Fruit fly (Drosophila melanogaster): Measurements from ENCODE around the gene CG43373.
A peak's percentile ranks its signal among the peaks of the same experiment; 100 is the strongest.

The CG43373 gene

DNA sequence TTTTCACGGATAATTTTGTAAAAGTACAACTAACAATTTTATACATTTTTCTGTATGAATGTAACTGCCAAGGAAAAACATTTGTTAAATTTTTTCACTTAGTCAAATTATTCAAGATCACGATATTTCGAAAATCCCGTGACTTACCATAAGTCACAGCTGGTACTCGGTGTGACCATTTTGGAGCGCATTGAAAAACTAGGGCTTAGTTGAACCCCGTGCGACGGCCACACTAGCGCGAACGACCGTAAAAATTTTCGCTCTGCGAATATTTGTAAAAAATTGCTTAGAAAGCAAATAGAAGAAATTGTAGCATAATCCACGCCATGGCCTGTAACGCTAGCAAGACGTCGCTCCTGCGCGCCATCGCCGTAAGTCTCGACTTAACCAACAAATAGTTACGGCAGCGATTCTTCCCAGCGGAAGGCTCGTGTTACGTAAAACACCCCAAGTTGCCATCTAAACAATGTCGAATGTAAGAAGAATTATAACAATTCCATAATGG is 41.0 kb upstream of the CG43373 start, which contains the start of gene UQCR-C2 (continued):
- TF ChIP-seq NK7.1 (GFP tag; optimal IDR thresholded peaks at IDR 0.05) (no peak), CG31365 (tag; optimal IDR thresholded peaks at IDR 0.05) (no peak), CG2875 (GFP tag; optimal IDR thresholded peaks at IDR 0.05) (no peak), Sox100B (GFP tag; optimal IDR thresholded peaks at IDR 0.05) (no peak), NfI (GFP tag; optimal IDR thresholded peaks at IDR 0.05) (peak; percentile 8), CG9932 (GFP tag; IDR thresholded peaks at IDR 0.05) (peak; percentile 27; the same call in 1 of the 2 replicates), CG1647 (GFP tag; optimal IDR thresholded peaks at IDR 0.05) (no peak), Nf-YB (GFP tag; optimal IDR thresholded peaks at IDR 0.05) (no peak), cato (GFP tag; optimal IDR thresholded peaks at IDR 0.05; ENCODE audit: borderline replicate concordance) (no peak), CG9797 (GFP tag; optimal IDR thresholded peaks at IDR 0.05) (peak; percentile 91), slou (GFP tag; optimal IDR thresholded peaks at IDR 0.05) (no peak), Tbp (GFP tag; optimal IDR thresholded peaks at IDR 0.05) (no peak), fd96Cb (tag; optimal IDR thresholded peaks at IDR 0.05) (no peak), bcd (GFP tag; optimal IDR thresholded peaks at IDR 0.05) (no peak), Mes4 (GFP tag; optimal IDR thresholded peaks at IDR 0.05) (no peak), CG18476 (GFP tag; optimal IDR thresholded peaks at IDR 0.05) (no peak), CG7963 (GFP tag; IDR thresholded peaks at IDR 0.05; ENCODE audit: partially characterized antibody) (no peak), cas (GFP tag; IDR thresholded peaks at IDR 0.05) (no peak), slbo (GFP tag; IDR thresholded peaks at IDR 0.05) (peak; percentile 17; the same call in 1 of the 2 replicates), disco-r (GFP tag; optimal IDR thresholded peaks at IDR 0.05) (no peak), CG15073 (GFP tag; optimal IDR thresholded peaks at IDR 0.05) (no peak), CG12769 (tag; optimal IDR thresholded peaks at IDR 0.05) (no peak), H2.0 (GFP tag; IDR thresholded peaks at IDR 0.05) (no peak), grn (GFP tag; optimal IDR thresholded peaks at IDR 0.05) (no peak), sens-2 (GFP tag; IDR thresholded peaks at IDR 0.05) (no peak), dmrt11E (tag; optimal IDR thresholded peaks at IDR 0.05) (no peak), HLH54F (GFP tag; optimal IDR thresholded peaks at IDR 0.05) (peak; percentile 11), CG1602 (GFP tag; optimal IDR thresholded peaks at IDR 0.05) (no peak), exex (tag; optimal IDR thresholded peaks at IDR 0.05) (no peak), repo (GFP tag; optimal IDR thresholded peaks at IDR 0.05) (no peak), Sry-δ (GFP tag; optimal IDR thresholded peaks at IDR 0.05) (peak; percentile 67), CG12299 (tag; optimal IDR thresholded peaks at IDR 0.05) (no peak), CG34422 (GFP tag; IDR thresholded peaks at IDR 0.05) (no peak), schlank (tag; optimal IDR thresholded peaks at IDR 0.05) (no peak), BtbVII (GFP tag; optimal IDR thresholded peaks at IDR 0.05) (no peak), sc (optimal IDR thresholded peaks at IDR 0.05) (no peak), sc (GFP tag; optimal IDR thresholded peaks at IDR 0.05) (no peak), ind (GFP tag; optimal IDR thresholded peaks at IDR 0.05) (no peak), rib (GFP tag; IDR thresholded peaks at IDR 0.05) (no peak), stwl (tag; optimal IDR thresholded peaks at IDR 0.05) (peak; percentile 71), Dek (tag; optimal IDR thresholded peaks at IDR 0.05) (peak; percentile 50), z (GFP tag; IDR thresholded peaks at IDR 0.05) (no peak), sob (GFP tag; IDR thresholded peaks at IDR 0.05) (no peak), Max (GFP tag; optimal IDR thresholded peaks at IDR 0.05) (peak; percentile 9), bsh (GFP tag; optimal IDR thresholded peaks at IDR 0.05) (no peak), Usf (GFP tag; optimal IDR thresholded peaks at IDR 0.05) (no peak), CG16779 (GFP tag; IDR thresholded peaks at IDR 0.05) (no peak), CG6272 (GFP tag; IDR thresholded peaks at IDR 0.05) (no peak), NFAT (GFP tag; IDR thresholded peaks at IDR 0.05) (no peak), CG17829 (tag; optimal IDR thresholded peaks at IDR 0.05) (peak; percentile 60), ac (GFP tag; optimal IDR thresholded peaks at IDR 0.05) (no peak), tgo (GFP tag; IDR thresholded peaks at IDR 0.05) (no peak)
